Fruit fly (Drosophila melanogaster): ENCODE data around the gene Fhos.

Fhos gene

dm6 chr3L:8765493-8765892, 12.1 kb downstream of the Fhos start (continued):
- 0 out of 3 replicates have a peak, but pooled peaks have one; percentile 37 for TF ChIP-seq CG2889 (GFP tag; IDR thresholded peaks at IDR 0.05)
- TF ChIP-seq CG4730 (GFP tag; IDR thresholded peaks at IDR 0.05), result peak; percentile 8; the same call in 1 of the 2 replicates
- TF ChIP-seq CG10321 (GFP tag; IDR thresholded peaks at IDR 0.05), result no peak
- TF ChIP-seq croc (GFP tag; conservative IDR thresholded peaks at IDR 0.05), result peak; percentile 12
- peak; percentile 80 for TF ChIP-seq unpg (GFP tag; optimal IDR thresholded peaks at IDR 0.05)
- no peak for TF ChIP-seq CG15073 (GFP tag; optimal IDR thresholded peaks at IDR 0.05)
- peak; percentile 67 for TF ChIP-seq ap (GFP tag; IDR thresholded peaks at IDR 0.05)
- TF ChIP-seq CG17359 (tag; optimal IDR thresholded peaks at IDR 0.05), result no peak
- TF ChIP-seq CG1233 (GFP tag; optimal IDR thresholded peaks at IDR 0.05), result peak; percentile 14
- peak; percentile 7; the same call in 1 of the 3 replicates for TF ChIP-seq CG3726 (GFP tag; IDR thresholded peaks at IDR 0.05)
- no peak for TF ChIP-seq inv (GFP tag; IDR thresholded peaks at IDR 0.05; ENCODE audit: partially characterized antibody)
- peak; percentile 88 for TF ChIP-seq ci (GFP tag; IDR thresholded peaks at IDR 0.05)
- TF ChIP-seq CG5245 (GFP tag; optimal IDR thresholded peaks at IDR 0.05), result no peak
- peak; percentile 54; the same call in 1 of the 3 replicates for TF ChIP-seq Optix (GFP tag; IDR thresholded peaks at IDR 0.05)
- no peak; the same call in 1 of the 2 replicates for TF ChIP-seq onecut (GFP tag; IDR thresholded peaks at IDR 0.05)
- TF ChIP-seq MTF-1 (GFP tag; optimal IDR thresholded peaks at IDR 0.05; ENCODE audit: borderline replicate concordance), result peak; percentile 51
- TF ChIP-seq CG5953 (GFP tag; IDR thresholded peaks at IDR 0.05), result peak; percentile 59
- peak; percentile 67 for TF ChIP-seq Xrp1 (GFP tag; IDR thresholded peaks at IDR 0.05)
- TF ChIP-seq CG10654 (GFP tag; optimal IDR thresholded peaks at IDR 0.05), result no peak
- no peak for TF ChIP-seq pfk (GFP tag; optimal IDR thresholded peaks at IDR 0.05)
- peak in 1 of 2 experiments; percentile 81 for TF ChIP-seq bsh (GFP tag; optimal IDR thresholded peaks at IDR 0.05)
- no peak for TF ChIP-seq prd (optimal IDR thresholded peaks at IDR 0.05)
- peak; percentile 18; the same call in 2 of the 3 replicates for TF ChIP-seq prd (GFP tag; IDR thresholded peaks at IDR 0.05)
- no peak for TF ChIP-seq CG4617 (GFP tag; optimal IDR thresholded peaks at IDR 0.05; ENCODE audit: borderline replicate concordance)
- peak; percentile 11; the same call in 1 of the 2 replicates for TF ChIP-seq CG11085 (GFP tag; IDR thresholded peaks at IDR 0.05)
- TF ChIP-seq CG1024 (GFP tag; IDR thresholded peaks at IDR 0.05), result peak; percentile 62
- TF ChIP-seq Drgx (GFP tag; IDR thresholded peaks at IDR 0.05), result peak; percentile 97
- no peak for TF ChIP-seq kah (GFP tag; optimal IDR thresholded peaks at IDR 0.05)
- no peak for TF ChIP-seq crol (GFP tag; IDR thresholded peaks at IDR 0.05)
- TF ChIP-seq slp2 (GFP tag; optimal IDR thresholded peaks at IDR 0.05), result no peak
- no peak for TF ChIP-seq CG9932 (GFP tag; IDR thresholded peaks at IDR 0.05)
- TF ChIP-seq ham (GFP tag; IDR thresholded peaks at IDR 0.05), result no peak
- peak; percentile 21; the same call in 1 of the 2 replicates for TF ChIP-seq CG14667 (GFP tag; IDR thresholded peaks at IDR 0.05)
- TF ChIP-seq D19B (GFP tag; optimal IDR thresholded peaks at IDR 0.05), result no peak
- peak; percentile 18; the same call in 1 of the 2 replicates for TF ChIP-seq CG8765 (GFP tag; IDR thresholded peaks at IDR 0.05)
- peak; percentile 66 for TF ChIP-seq H15 (GFP tag; IDR thresholded peaks at IDR 0.05)
- no peak for TF ChIP-seq CG34376 (GFP tag; optimal IDR thresholded peaks at IDR 0.05)
- TF ChIP-seq CG32532 (GFP tag; IDR thresholded peaks at IDR 0.05), result 0 out of 2 replicates have a peak, but pooled peaks have one; percentile 4
- no peak for TF ChIP-seq tna (GFP tag; IDR thresholded peaks at IDR 0.05; ENCODE audit: partially characterized antibody)
- peak; percentile 58 for TF ChIP-seq Spps (tag; optimal IDR thresholded peaks at IDR 0.05)
- peak; percentile 65 for TF ChIP-seq peb (GFP tag; IDR thresholded peaks at IDR 0.05)
- TF ChIP-seq hkb (optimal IDR thresholded peaks at IDR 0.05), result no peak
- peak; percentile 31 for TF ChIP-seq hkb (GFP tag; IDR thresholded peaks at IDR 0.05)
- peak; percentile 96 for TF ChIP-seq CG11504 (tag; optimal IDR thresholded peaks at IDR 0.05)
- no peak for TF ChIP-seq E2f1 (GFP tag; IDR thresholded peaks at IDR 0.05)
- no peak for TF ChIP-seq Asciz (GFP tag; optimal IDR thresholded peaks at IDR 0.05)
- TF ChIP-seq HLH3B (GFP tag; IDR thresholded peaks at IDR 0.05), result peak; percentile 40
- TF ChIP-seq CG14710 (tag; optimal IDR thresholded peaks at IDR 0.05), result peak; percentile 37
- peak; percentile 74 for TF ChIP-seq H2.0 (GFP tag; IDR thresholded peaks at IDR 0.05)
- peak; percentile 64 for TF ChIP-seq sens-2 (GFP tag; IDR thresholded peaks at IDR 0.05)
- no peak for TF ChIP-seq CG15514 (GFP tag; optimal IDR thresholded peaks at IDR 0.05)

Measured in whole organism, embryonic.